Worm (Caenorhabditis elegans) whole organism, L4 larva: ENCODE data around the gene inx-3.

Source experiments
- F10B5.3 ChIP-seq: sonication (generic microtip); optimal IDR thresholded peaks from 2 replicates; lab custom pipeline; 2016; ENCODE audit warnings: mild to moderate bottlenecking, missing genetic modification characterization, missing compliant biosample characterization
- F26F4.8 ChIP-seq: fragments of 200-800 bp; sonication (Bioruptor generic); conservative IDR thresholded peaks from 2 replicates; pipeline ENCODE4 v1.3.6; 2022; ENCODE audit warnings: missing genetic modification characterization, missing compliant biosample characterization
- F37D6.2 ChIP-seq: sonication (generic microtip); optimal IDR thresholded peaks from 2 replicates; lab custom pipeline; 2016; ENCODE audit warnings: mild to moderate bottlenecking, missing genetic modification characterization, missing compliant biosample characterization
- T20F7.1 ChIP-seq: fragments of 200-800 bp; sonication (Bioruptor generic); optimal IDR thresholded peaks from 2 replicates; lab custom pipeline; 2018; ENCODE audit warnings: mild to moderate bottlenecking, missing genetic modification characterization, missing compliant biosample characterization
- Y105C5A.15 ChIP-seq: fragments of 200-800 bp; sonication (Bioruptor generic); IDR thresholded peaks from 2 replicates; pipeline ENCODE4 v1.3.6; 2022; ENCODE audit warnings: missing genetic modification characterization, missing compliant biosample characterization
- Y5F2A.4 ChIP-seq: fragments of 200-800 bp; sonication (Bioruptor generic); optimal IDR thresholded peaks from 2 replicates; lab custom pipeline; 2018; ENCODE audit warnings: mild to moderate bottlenecking, missing genetic modification characterization, missing compliant biosample characterization
- Y75B8A.6 ChIP-seq: fragments of 200-800 bp; sonication (Bioruptor generic); IDR thresholded peaks from 2 replicates; pipeline ENCODE4 v1.3.6; 2022; ENCODE audit warnings: missing genetic modification reagents, missing genetic modification characterization, missing compliant biosample characterization
- aly-2 ChIP-seq: sonication (generic microtip); optimal IDR thresholded peaks from 2 replicates; lab custom pipeline; 2018; ENCODE audit warnings: missing biosample characterization, missing genetic modification characterization
- ama-1 ChIP-seq: fragments of 150-350 bp; optimal IDR thresholded peaks from 2 replicates; lab custom pipeline; 2014; ENCODE audit warnings: inconsistent platforms, mixed read lengths
- arid-1 ChIP-seq: fragments of 200-800 bp; sonication (Bioruptor generic); conservative IDR thresholded peaks from 2 replicates; pipeline ENCODE4 v1.3.6; 2022; ENCODE audit warnings: missing genetic modification reagents, missing genetic modification characterization, missing compliant biosample characterization
- ceh-20 ChIP-seq: fragments of 200-800 bp; sonication (Bioruptor generic); IDR thresholded peaks from 2 replicates; pipeline ENCODE4 v1.3.6; 2022; ENCODE audit warnings: missing genetic modification reagents, missing genetic modification characterization, missing compliant biosample characterization
- ceh-44 ChIP-seq: fragments of 200-800 bp; sonication (Bioruptor generic); IDR thresholded peaks from 2 replicates; pipeline ENCODE4 v1.3.6; 2022; ENCODE audit warnings: missing genetic modification reagents, missing genetic modification characterization, missing compliant biosample characterization
- ceh-82 ChIP-seq: sonication (generic microtip); optimal IDR thresholded peaks from 2 replicates; lab custom pipeline; 2017; ENCODE audit warnings: missing biosample characterization, missing genetic modification characterization
- cey-2 ChIP-seq: sonication (generic microtip); optimal IDR thresholded peaks from 3 replicates; lab custom pipeline; 2017; ENCODE audit warnings: missing genetic modification characterization, mild to moderate bottlenecking, missing compliant biosample characterization, antibody characterized with exemption, borderline replicate concordance; ENCODE audit not compliant: insufficient read depth
- daf-12 ChIP-seq: fragments of 150-350 bp; optimal IDR thresholded peaks from 2 replicates; lab custom pipeline; 2014; ENCODE audit warnings: missing biosample characterization, missing genetic modification reagents, missing genetic modification characterization
- daf-16 ChIP-seq, 3 experiments: sonication (generic microtip); optimal IDR thresholded peaks; 2 replicates each; lab custom pipeline; 2016 to 2017; ENCODE audit warnings: missing genetic modification characterization in 3 of 3, missing genetic modification reagents in 3 of 3, mild to moderate bottlenecking in 2 of 3, missing compliant biosample characterization in 2 of 3, missing biosample characterization in 1 of 3, moderate library complexity in 1 of 3
- daf-8 ChIP-seq: fragments of 200-800 bp; sonication (Bioruptor generic); IDR thresholded peaks from 2 replicates; pipeline ENCODE4 v1.3.6; 2022; ENCODE audit warnings: missing genetic modification characterization, missing compliant biosample characterization
- dmd-9 ChIP-seq: fragments of 200-800 bp; sonication (Bioruptor generic); IDR thresholded peaks from 2 replicates; pipeline ENCODE4 v1.3.6; 2022; ENCODE audit warnings: missing genetic modification reagents, missing genetic modification characterization, missing compliant biosample characterization
- dve-1 ChIP-seq: sonication (generic microtip); optimal IDR thresholded peaks from 2 replicates; lab custom pipeline; 2017; ENCODE audit warnings: antibody characterized with exemption, mild to moderate bottlenecking, missing genetic modification characterization, missing compliant biosample characterization; ENCODE audit not compliant: insufficient read depth
- egl-27 ChIP-seq: sonication (generic microtip); optimal IDR thresholded peaks from 3 replicates; lab custom pipeline; 2017; ENCODE audit warnings: missing biosample characterization, missing genetic modification reagents, missing genetic modification characterization
- hlh-11 ChIP-seq: fragments of 200-800 bp; sonication (Bioruptor generic); optimal IDR thresholded peaks from 2 replicates; lab custom pipeline; 2018; ENCODE audit warnings: mild to moderate bottlenecking, missing genetic modification characterization, missing compliant biosample characterization
- lim-7 ChIP-seq: fragments of 200-800 bp; sonication (Bioruptor generic); IDR thresholded peaks from 2 replicates; pipeline ENCODE4 v1.3.6; 2022; ENCODE audit warnings: missing genetic modification characterization, missing compliant biosample characterization
- lin-1 ChIP-seq: fragments of 200-800 bp; sonication (Bioruptor generic); IDR thresholded peaks from 2 replicates; pipeline ENCODE4 v1.3.6; 2022; ENCODE audit warnings: missing genetic modification reagents, missing genetic modification characterization, missing compliant biosample characterization
- lin-13 ChIP-seq: fragments of 150-350 bp; optimal IDR thresholded peaks from 2 replicates; lab custom pipeline; 2014; ENCODE audit warnings: missing biosample characterization, missing genetic modification reagents, missing genetic modification characterization
- lin-29 ChIP-seq: fragments of 200-800 bp; sonication (Bioruptor generic); IDR thresholded peaks from 2 replicates; pipeline ENCODE4 v1.3.6; 2022; ENCODE audit warnings: missing genetic modification reagents, missing genetic modification characterization, missing compliant biosample characterization
- lsy-2 ChIP-seq, 2 experiments: fragments of 150-350 bp in 1 of 2; sonication (generic microtip) in 1 of 2; optimal IDR thresholded peaks; 2 replicates each; lab custom pipeline; 2014 to 2017; ENCODE audit warnings: missing biosample characterization in 2 of 2, missing genetic modification characterization in 2 of 2
- madf-5 ChIP-seq, 2 experiments: fragments of 200-800 bp; sonication (Bioruptor generic); IDR thresholded peaks; 2 replicates each; pipeline ENCODE4 v1.3.6; 2022; ENCODE audit warnings: missing compliant biosample characterization in 2 of 2, missing genetic modification characterization in 2 of 2
- mdl-1 ChIP-seq, 2 experiments: fragments of 150-350 bp in 1 of 2; sonication (generic microtip) in 1 of 2; optimal IDR thresholded peaks; 2 replicates each; lab custom pipeline; 2014 to 2017; ENCODE audit warnings: missing biosample characterization in 2 of 2, missing genetic modification characterization in 2 of 2
- mep-1 ChIP-seq: fragments of 150-350 bp; sonication (generic microtip); optimal IDR thresholded peaks from 3 replicates; lab custom pipeline; 2014; ENCODE audit warnings: missing biosample characterization, missing genetic modification characterization
- mxl-3 ChIP-seq: fragments of 200-800 bp; sonication (Bioruptor generic); optimal IDR thresholded peaks from 2 replicates; lab custom pipeline; 2018; ENCODE audit warnings: mild to moderate bottlenecking, missing genetic modification characterization, missing compliant biosample characterization
- nhr-10 ChIP-seq: fragments of 150-350 bp; optimal IDR thresholded peaks from 2 replicates; lab custom pipeline; 2014; ENCODE audit warnings: missing biosample characterization, missing genetic modification characterization
- nhr-102 ChIP-seq: sonication (generic microtip); optimal IDR thresholded peaks from 2 replicates; lab custom pipeline; 2016; ENCODE audit warnings: mild to moderate bottlenecking, missing genetic modification characterization, moderate library complexity, missing compliant biosample characterization
- nhr-11 ChIP-seq: fragments of 150-350 bp; optimal IDR thresholded peaks from 2 replicates; lab custom pipeline; 2014; ENCODE audit warnings: missing biosample characterization, missing genetic modification characterization
- nhr-111 ChIP-seq: fragments of 200-800 bp; sonication (Bioruptor generic); optimal IDR thresholded peaks from 2 replicates; lab custom pipeline; 2018; ENCODE audit warnings: mild to moderate bottlenecking, missing genetic modification characterization, missing compliant biosample characterization
- nhr-237 ChIP-seq: sonication (generic microtip); optimal IDR thresholded peaks from 2 replicates; lab custom pipeline; 2017; ENCODE audit warnings: missing biosample characterization, missing genetic modification characterization
- nhr-25 ChIP-seq: sonication (generic microtip); optimal IDR thresholded peaks from 2 replicates; lab custom pipeline; 2017; ENCODE audit warnings: missing genetic modification characterization, mild to moderate bottlenecking, missing compliant biosample characterization, antibody characterized with exemption, moderate library complexity, borderline replicate concordance; ENCODE audit not compliant: insufficient read depth
- nhr-41 ChIP-seq: fragments of 200-800 bp; sonication (Bioruptor generic); IDR thresholded peaks from 2 replicates; pipeline ENCODE4 v1.3.6; 2022; ENCODE audit warnings: missing genetic modification reagents, missing genetic modification characterization, missing compliant biosample characterization
- nhr-42 ChIP-seq: fragments of 200-800 bp; sonication (Bioruptor generic); IDR thresholded peaks from 2 replicates; pipeline ENCODE4 v1.3.6; 2022; ENCODE audit warnings: missing genetic modification characterization, missing compliant biosample characterization
- nhr-6 ChIP-seq: fragments of 150-350 bp; optimal IDR thresholded peaks from 2 replicates; lab custom pipeline; 2014; ENCODE audit warnings: missing biosample characterization, missing genetic modification characterization
- nhr-76 ChIP-seq: fragments of 150-350 bp; optimal IDR thresholded peaks from 2 replicates; lab custom pipeline; 2014; ENCODE audit warnings: missing biosample characterization, missing genetic modification characterization
- nhr-77 ChIP-seq: fragments of 150-350 bp; optimal IDR thresholded peaks from 2 replicates; lab custom pipeline; 2014; ENCODE audit warnings: missing biosample characterization, missing genetic modification characterization
- php-3 ChIP-seq: fragments of 200-800 bp; sonication (Bioruptor generic); IDR thresholded peaks from 2 replicates; pipeline ENCODE4 v1.3.6; 2022; ENCODE audit warnings: missing genetic modification reagents, missing genetic modification characterization, missing compliant biosample characterization
- pqm-1 ChIP-seq: sonication (generic microtip); optimal IDR thresholded peaks from 2 replicates; lab custom pipeline; 2017; ENCODE audit warnings: missing biosample characterization, missing genetic modification characterization
- sdz-12 ChIP-seq: fragments of 200-800 bp; sonication (Bioruptor generic); optimal IDR thresholded peaks from 2 replicates; lab custom pipeline; 2018; ENCODE audit warnings: mild to moderate bottlenecking, missing genetic modification characterization, missing compliant biosample characterization
- set-16 ChIP-seq: fragments of 200-800 bp; sonication (Bioruptor generic); IDR thresholded peaks from 2 replicates; pipeline ENCODE4 v1.3.6; 2022; ENCODE audit warnings: missing genetic modification reagents, missing genetic modification characterization, missing compliant biosample characterization
- skn-1 ChIP-seq: fragments of 150-350 bp; optimal IDR thresholded peaks from 2 replicates; lab custom pipeline; 2014; ENCODE audit warnings: missing biosample characterization, missing genetic modification characterization
- spr-3 ChIP-seq: fragments of 200-800 bp; sonication (Bioruptor generic); optimal IDR thresholded peaks from 2 replicates; lab custom pipeline; 2018; ENCODE audit warnings: mild to moderate bottlenecking, missing genetic modification characterization, missing compliant biosample characterization
- tag-97 ChIP-seq: fragments of 200-800 bp; sonication (Bioruptor generic); IDR thresholded peaks from 2 replicates; pipeline ENCODE4 v1.3.6; 2022; ENCODE audit warnings: missing genetic modification characterization, missing compliant biosample characterization
- vab-7 ChIP-seq: fragments of 200-800 bp; sonication (Bioruptor generic); IDR thresholded peaks from 2 replicates; pipeline ENCODE4 v1.3.6; 2022; ENCODE audit warnings: missing genetic modification reagents, missing genetic modification characterization, missing compliant biosample characterization
- zag-1 ChIP-seq: fragments of 150-350 bp; optimal IDR thresholded peaks from 2 replicates; lab custom pipeline; 2014; ENCODE audit warnings: missing biosample characterization, missing genetic modification characterization
- ztf-11 ChIP-seq: fragments of 150-350 bp; optimal IDR thresholded peaks from 2 replicates; lab custom pipeline; 2014; ENCODE audit warnings: missing biosample characterization, missing genetic modification characterization

The inx-3 gene

ce11 chrX:5984581-5985039, 11.3 kb upstream of the inx-3 start, which contains the start of gene klp-13 (continued):
- TF ChIP-seq nhr-76 (tag; lab: Kevin White, UChicago) (no peak), mep-1 (tag; lab: Kevin White, UChicago) (peak; percentile 93), nhr-77 (tag; lab: Kevin White, UChicago) (peak; percentile 58), mxl-3 (GFP tag; lab: Kevin White, UChicago) (peak; percentile 97), cey-2 (tag; lab: Kevin White, UChicago) (peak; percentile 9), F10B5.3 (tag; lab: Kevin White, UChicago) (no peak), hlh-11 (tag; lab: Kevin White, UChicago) (peak; percentile 90), nhr-102 (tag; lab: Kevin White, UChicago) (no peak), dve-1 (tag; lab: Kevin White, UChicago) (peak; percentile 88), egl-27 (tag; lab: Kevin White, UChicago) (no peak), mdl-1 (tag; optimal IDR thresholded peaks at IDR 0.05; lab: Kevin White, UChicago) (peak; percentile 12 to 92), lin-29 (no peak), ceh-44 (GFP tag; lab: Robert Waterston, UW) (no peak), daf-8 (GFP tag; lab: Robert Waterston, UW) (no peak), daf-16 (GFP tag; optimal IDR thresholded peaks at IDR 0.05; lab: Kevin White, UChicago) (no peak), daf-16 (tag; optimal IDR thresholded peaks at IDR 0.05; lab: Kevin White, UChicago) (peak; percentile 85), tag-97 (GFP tag; lab: Robert Waterston, UW) (no peak), set-16 (GFP tag; lab: Robert Waterston, UW) (peak; percentile 86), pqm-1 (peak; percentile 21), vab-7 (GFP tag; lab: Robert Waterston, UW) (no peak; the same call in 1 of the 2 replicates), T20F7.1 (GFP tag; lab: Kevin White, UChicago) (no peak), sdz-12 (GFP tag; lab: Kevin White, UChicago) (no peak), lim-7 (GFP tag; lab: Robert Waterston, UW) (no peak), nhr-25 (tag; lab: Kevin White, UChicago) (peak; percentile 14), arid-1 (GFP tag; lab: Robert Waterston, UW) (no peak), ztf-11 (tag; lab: Kevin White, UChicago) (no peak), Y105C5A.15 (GFP tag; lab: Robert Waterston, UW) (no peak), zag-1 (tag; lab: Kevin White, UChicago) (peak; percentile 2), nhr-111 (GFP tag; lab: Kevin White, UChicago) (no peak), spr-3 (GFP tag; lab: Kevin White, UChicago) (no peak), ama-1 (lab: Kevin White, UChicago) (no peak), ceh-20 (GFP tag; lab: Robert Waterston, UW) (peak; percentile 66; the same call in 1 of the 2 replicates), dmd-9 (GFP tag; lab: Robert Waterston, UW) (no peak), nhr-237 (tag; lab: Kevin White, UChicago) (no peak), daf-12 (tag; lab: Kevin White, UChicago) (no peak), madf-5 (GFP tag; IDR thresholded peaks at IDR 0.05; lab: Robert Waterston, UW) (no peak), nhr-6 (tag; lab: Kevin White, UChicago) (peak; percentile 84), F37D6.2 (tag; lab: Kevin White, UChicago) (peak; percentile 84), lin-1 (0 out of 2 replicates have a peak, but pooled peaks have one; percentile 27), php-3 (GFP tag; lab: Robert Waterston, UW) (no peak), nhr-10 (tag; lab: Kevin White, UChicago) (no peak), nhr-11 (tag; lab: Kevin White, UChicago) (peak; percentile 90), nhr-41 (no peak), aly-2 (tag; lab: Kevin White, UChicago) (no peak), lsy-2 (tag; optimal IDR thresholded peaks at IDR 0.05; lab: Kevin White, UChicago) (peak; percentile 7 to 87), F26F4.8 (GFP tag; lab: Robert Waterston, UW) (0 out of 2 replicates have a peak, but pooled peaks have one; percentile 37), skn-1 (tag; lab: Kevin White, UChicago) (no peak), Y5F2A.4 (GFP tag; lab: Kevin White, UChicago) (no peak), nhr-42 (GFP tag; lab: Robert Waterston, UW) (peak; percentile 46; the same call in 1 of the 2 replicates), ceh-82 (no peak), Y75B8A.6 (no peak), lin-13 (GFP tag; lab: Kevin White, UChicago) (peak; percentile 85)
